Worm (Caenorhabditis elegans): ENCODE measurements around the gene egl-8.

The egl-8 gene

ce11 chrV:8716-9246, 11.8 kb upstream of the egl-8 start, which contains the start of gene B0348.10 (continued):
- no peak for TF ChIP-seq rnt-1 (tag; optimal IDR thresholded peaks at IDR 0.05)
- TF ChIP-seq hlh-30 (tag; optimal IDR thresholded peaks at IDR 0.05; ENCODE audit: insufficient read depth), result peak; percentile 39
- no peak for TF ChIP-seq hlh-15 (tag; optimal IDR thresholded peaks at IDR 0.05)
- TF ChIP-seq K09A11.1 (tag; optimal IDR thresholded peaks at IDR 0.05; ENCODE audit: insufficient read depth), result peak; percentile 23
- TF ChIP-seq ceh-6 (GFP tag; optimal IDR thresholded peaks at IDR 0.05), result no peak
- TF ChIP-seq fax-1 (tag; optimal IDR thresholded peaks at IDR 0.05), result no peak
- peak; percentile 56 for TF ChIP-seq C08G9.2 (tag; optimal IDR thresholded peaks at IDR 0.05)
- TF ChIP-seq hlh-6 (tag; optimal IDR thresholded peaks at IDR 0.05), result peak; percentile 72
- TF ChIP-seq C38D4.7 (GFP tag; optimal IDR thresholded peaks at IDR 0.05), result no peak
- no peak for TF ChIP-seq ceh-19 (GFP tag; optimal IDR thresholded peaks at IDR 0.05)
- peak; percentile 93 for TF ChIP-seq ceh-31 (tag; optimal IDR thresholded peaks at IDR 0.05)
- TF ChIP-seq ceh-22 (tag; optimal IDR thresholded peaks at IDR 0.05), result no peak
- TF ChIP-seq dmd-4 (tag; optimal IDR thresholded peaks at IDR 0.05; ENCODE audit: borderline replicate concordance), result peak; percentile 26
- TF ChIP-seq ceh-18 (tag; optimal IDR thresholded peaks at IDR 0.05), result peak; percentile 83
- TF ChIP-seq unc-42 (tag; optimal IDR thresholded peaks at IDR 0.05), result peak; percentile 83
- peak; percentile 35 for TF ChIP-seq pag-3 (tag; optimal IDR thresholded peaks at IDR 0.05; ENCODE audit: borderline replicate concordance)
- TF ChIP-seq ceh-34 (tag; optimal IDR thresholded peaks at IDR 0.05), result peak; percentile 81
- TF ChIP-seq ceh-48 (tag; optimal IDR thresholded peaks at IDR 0.05), result peak; percentile 90
- TF ChIP-seq fkh-10 (GFP tag; optimal IDR thresholded peaks at IDR 0.05), result no peak
- peak; percentile 9 for TF ChIP-seq ceh-2 (tag; optimal IDR thresholded peaks at IDR 0.05)
- peak; percentile 12 for TF ChIP-seq sdc-2 (tag; optimal IDR thresholded peaks at IDR 0.05)
- peak; percentile 65 for TF ChIP-seq madf-2 (tag; optimal IDR thresholded peaks at IDR 0.05)
- no peak for TF ChIP-seq nhr-232 (tag; optimal IDR thresholded peaks at IDR 0.05)
- TF ChIP-seq T23F11.4 (GFP tag; optimal IDR thresholded peaks at IDR 0.05), result no peak
- TF ChIP-seq dve-1 (tag; optimal IDR thresholded peaks at IDR 0.05), result peak; percentile 32
- TF ChIP-seq F13H6.1 (tag; optimal IDR thresholded peaks at IDR 0.05), result peak; percentile 81

DNA sequence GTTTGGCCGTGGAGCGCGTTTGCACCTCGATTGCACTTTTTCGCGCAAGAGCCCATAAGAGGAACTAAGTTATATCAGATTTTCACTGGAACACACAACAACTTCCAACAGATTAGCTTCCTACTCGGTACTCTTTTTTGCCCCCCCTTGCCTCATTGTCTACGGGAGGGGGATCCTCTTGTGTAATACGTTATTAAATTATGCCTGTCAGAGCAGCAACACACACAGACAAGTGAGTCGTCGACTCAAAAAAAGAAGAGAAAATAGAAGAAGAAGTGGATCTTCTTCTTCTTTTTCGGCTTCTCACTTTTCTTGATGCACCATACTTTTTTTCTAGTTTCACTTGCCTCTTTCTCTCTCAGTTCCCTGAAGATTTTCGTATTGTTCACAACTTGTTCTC, 9.5 kb upstream of the egl-8 start:
- TF ChIP-seq unc-42 (tag; optimal IDR thresholded peaks at IDR 0.05) (peak; percentile 80), ceh-14 (tag; optimal IDR thresholded peaks at IDR 0.05) (no peak), fax-1 (tag; optimal IDR thresholded peaks at IDR 0.05) (no peak), ama-1 (optimal IDR thresholded peaks at IDR 0.05) (no peak), ceh-31 (tag; optimal IDR thresholded peaks at IDR 0.05) (no peak), mec-3 (tag; optimal IDR thresholded peaks at IDR 0.05; ENCODE audit: borderline replicate concordance) (no peak), pha-2 (tag; optimal IDR thresholded peaks at IDR 0.05) (no peak), zip-5 (tag; optimal IDR thresholded peaks at IDR 0.05) (no peak), pax-1 (tag; optimal IDR thresholded peaks at IDR 0.05) (no peak)

DNA sequence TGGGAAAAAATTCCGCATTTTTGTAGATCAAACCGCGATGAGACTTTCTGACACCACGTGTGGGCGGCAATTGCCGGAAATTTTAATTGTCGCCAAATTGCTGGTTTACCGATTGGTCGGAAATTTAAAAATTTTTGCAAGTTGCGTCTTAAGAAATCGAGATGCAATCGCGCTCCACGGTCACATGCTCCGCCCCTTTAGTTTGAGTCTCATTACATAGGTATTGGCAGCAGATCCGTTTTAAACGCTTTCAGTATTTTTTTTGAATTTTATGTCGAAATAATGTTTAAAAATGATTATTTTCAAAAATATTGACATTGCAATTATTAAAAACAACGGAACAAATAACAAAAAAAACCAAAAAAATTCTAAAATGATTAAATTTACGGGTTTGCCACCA, 8.9 kb upstream of the egl-8 start:
- TF ChIP-seq nhr-11 (tag; optimal IDR thresholded peaks at IDR 0.05) (no peak), rnt-1 (tag; optimal IDR thresholded peaks at IDR 0.05) (no peak), sox-2 (GFP tag; IDR thresholded peaks at IDR 0.05) (no peak), pax-1 (tag; optimal IDR thresholded peaks at IDR 0.05) (no peak), hlh-30 (tag; optimal IDR thresholded peaks at IDR 0.05; ENCODE audit: insufficient read depth) (no peak), dmd-4 (tag; optimal IDR thresholded peaks at IDR 0.05; ENCODE audit: borderline replicate concordance) (no peak), F13H6.1 (tag; optimal IDR thresholded peaks at IDR 0.05) (no peak), hlh-15 (tag; optimal IDR thresholded peaks at IDR 0.05) (no peak), nfya-1 (tag; optimal IDR thresholded peaks at IDR 0.05) (no peak), che-1 (tag; optimal IDR thresholded peaks at IDR 0.05) (no peak), ceh-18 (tag; optimal IDR thresholded peaks at IDR 0.05) (no peak), pros-1 (tag; optimal IDR thresholded peaks at IDR 0.05) (no peak), ceh-34 (tag; optimal IDR thresholded peaks at IDR 0.05) (no peak), ceh-14 (tag; optimal IDR thresholded peaks at IDR 0.05) (no peak), mec-3 (tag; optimal IDR thresholded peaks at IDR 0.05; ENCODE audit: borderline replicate concordance) (no peak)
